Worm (Caenorhabditis elegans): ENCODE results near the gene Y48C3A.5.

- TF ChIP-seq nhr-77 (tag; optimal IDR thresholded peaks at IDR 0.05): no peak
- no peak for TF ChIP-seq ztf-4 (tag; optimal IDR thresholded peaks at IDR 0.05)
- TF ChIP-seq lin-11 (tag; optimal IDR thresholded peaks at IDR 0.05): no peak
Measured at ce11 chrII:13245076-13245475, 25.8 kb upstream of the Y48C3A.5 start, which contains the start of gene F15D4.5.

Measured in whole organism, L2 larva.